Worm (Caenorhabditis elegans) whole organism, late embryonic: ENCODE measurements around the gene R102.8.

Experiments used
- C08G9.2 ChIP-seq: sonication (generic microtip); optimal IDR thresholded peaks from 2 replicates; lab custom pipeline; 2016; ENCODE audit warnings: mild to moderate bottlenecking, missing genetic modification characterization, moderate library complexity, missing compliant biosample characterization
- F13H6.1 ChIP-seq: sonication (generic microtip); optimal IDR thresholded peaks from 2 replicates; lab custom pipeline; 2016; ENCODE audit warnings: missing genetic modification characterization, missing compliant biosample characterization
- K09A11.1 ChIP-seq: sonication (generic microtip); optimal IDR thresholded peaks from 2 replicates; lab custom pipeline; 2017; ENCODE audit warnings: antibody characterized with exemption, mild to moderate bottlenecking, missing genetic modification characterization, missing compliant biosample characterization; ENCODE audit not compliant: insufficient read depth
- T23F11.4 ChIP-seq: fragments of 200-800 bp; sonication (Bioruptor generic); optimal IDR thresholded peaks from 2 replicates; lab custom pipeline; 2018; ENCODE audit warnings: mild to moderate bottlenecking, missing genetic modification characterization, missing compliant biosample characterization
- Y22D7AL.16 ChIP-seq: sonication (generic microtip); optimal IDR thresholded peaks from 2 replicates; lab custom pipeline; 2016; ENCODE audit warnings: missing genetic modification characterization, missing compliant biosample characterization
- ahr-1 ChIP-seq: sonication (generic microtip); optimal IDR thresholded peaks from 2 replicates; lab custom pipeline; 2016; ENCODE audit warnings: missing genetic modification characterization, missing compliant biosample characterization
- ceh-14 ChIP-seq: sonication (generic microtip); optimal IDR thresholded peaks from 2 replicates; lab custom pipeline; 2016; ENCODE audit warnings: missing genotype, missing genetic modification characterization, missing compliant biosample characterization
- ceh-22 ChIP-seq: sonication (generic microtip); optimal IDR thresholded peaks from 2 replicates; lab custom pipeline; 2017; ENCODE audit warnings: missing biosample characterization, missing genetic modification characterization
- ceh-31 ChIP-seq: sonication (generic microtip); optimal IDR thresholded peaks from 2 replicates; lab custom pipeline; 2016; ENCODE audit warnings: missing genetic modification characterization, missing compliant biosample characterization
- ceh-45 ChIP-seq: fragments of 200-800 bp; sonication (Bioruptor generic); IDR thresholded peaks from 2 replicates; pipeline ENCODE4 v1.3.6; 2022; ENCODE audit warnings: missing genetic modification reagents, missing genetic modification characterization, missing compliant biosample characterization
- ceh-6 ChIP-seq: fragments of 200-800 bp; sonication (Bioruptor generic); optimal IDR thresholded peaks from 2 replicates; lab custom pipeline; 2018; ENCODE audit warnings: mild to moderate bottlenecking, missing genetic modification characterization, missing compliant biosample characterization
- ceh-9 ChIP-seq: sonication (generic microtip); optimal IDR thresholded peaks from 2 replicates; lab custom pipeline; 2016; ENCODE audit warnings: mild to moderate bottlenecking, missing genetic modification characterization, inconsistent platforms, missing compliant biosample characterization
- ets-4 ChIP-seq: sonication (generic microtip); optimal IDR thresholded peaks from 2 replicates; lab custom pipeline; 2016; ENCODE audit warnings: missing genetic modification characterization, missing compliant biosample characterization
- hlh-13 ChIP-seq: fragments of 200-800 bp; sonication (Bioruptor generic); optimal IDR thresholded peaks from 2 replicates; lab custom pipeline; 2018; ENCODE audit warnings: mild to moderate bottlenecking, missing genetic modification characterization, missing compliant biosample characterization
- hlh-15 ChIP-seq: sonication (generic microtip); optimal IDR thresholded peaks from 2 replicates; lab custom pipeline; 2016; ENCODE audit warnings: missing genetic modification characterization, missing compliant biosample characterization
- hlh-30 ChIP-seq: sonication (generic microtip); optimal IDR thresholded peaks from 2 replicates; lab custom pipeline; 2017; ENCODE audit warnings: antibody characterized with exemption, missing genetic modification characterization, missing compliant biosample characterization; ENCODE audit not compliant: insufficient read depth
- lin-11 ChIP-seq: fragments of 200-800 bp; sonication (Bioruptor generic); optimal IDR thresholded peaks from 2 replicates; lab custom pipeline; 2018; ENCODE audit warnings: mild to moderate bottlenecking, missing genetic modification characterization, missing compliant biosample characterization
- madf-2 ChIP-seq: sonication (generic microtip); optimal IDR thresholded peaks from 2 replicates; lab custom pipeline; 2017; ENCODE audit warnings: missing genetic modification characterization, missing compliant biosample characterization
- nfya-1 ChIP-seq: sonication (generic microtip); optimal IDR thresholded peaks from 2 replicates; lab custom pipeline; 2017; ENCODE audit warnings: missing genetic modification characterization, mild to moderate bottlenecking, missing compliant biosample characterization, antibody characterized with exemption, moderate library complexity
- nhr-11 ChIP-seq: fragments of 150-350 bp; optimal IDR thresholded peaks from 2 replicates; lab custom pipeline; 2014; ENCODE audit warnings: missing biosample characterization, missing genetic modification characterization
- nhr-232 ChIP-seq: sonication (generic microtip); optimal IDR thresholded peaks from 2 replicates; lab custom pipeline; 2016; ENCODE audit warnings: missing genetic modification characterization, missing compliant biosample characterization
- npax-4 ChIP-seq: sonication (generic microtip); optimal IDR thresholded peaks from 2 replicates; lab custom pipeline; 2016; ENCODE audit warnings: missing genetic modification characterization, missing compliant biosample characterization
- odd-2 ChIP-seq: sonication (generic microtip); optimal IDR thresholded peaks from 2 replicates; lab custom pipeline; 2017; ENCODE audit warnings: antibody characterized with exemption, mild to moderate bottlenecking, missing genetic modification characterization, missing compliant biosample characterization
- pag-3 ChIP-seq: sonication (generic microtip); optimal IDR thresholded peaks from 2 replicates; lab custom pipeline; 2016; ENCODE audit warnings: missing compliant biosample characterization, missing genetic modification characterization, borderline replicate concordance
- pat-9 ChIP-seq: fragments of 200-800 bp; sonication (Bioruptor generic); optimal IDR thresholded peaks from 2 replicates; lab custom pipeline; 2018; ENCODE audit warnings: mild to moderate bottlenecking, missing genetic modification characterization, moderate library complexity, missing compliant biosample characterization
- pax-1 ChIP-seq: fragments of 150-350 bp; optimal IDR thresholded peaks from 2 replicates; lab custom pipeline; 2014; ENCODE audit warnings: missing biosample characterization, missing genetic modification characterization
- pha-4 ChIP-seq: fragments of 150-350 bp; optimal IDR thresholded peaks from 2 replicates; lab custom pipeline; 2018; ENCODE audit warnings: missing biosample characterization, missing genetic modification reagents, missing genetic modification characterization
- pros-1 ChIP-seq: fragments of 150-350 bp; optimal IDR thresholded peaks from 2 replicates; lab custom pipeline; 2014; ENCODE audit warnings: missing biosample characterization, missing genetic modification reagents, missing genetic modification characterization
- ref-2 ChIP-seq: sonication (generic microtip); optimal IDR thresholded peaks from 2 replicates; lab custom pipeline; 2016; ENCODE audit warnings: missing genetic modification characterization, missing compliant biosample characterization
- sox-2 ChIP-seq: fragments of 200-800 bp; sonication (Bioruptor generic); IDR thresholded peaks from 2 replicates; pipeline ENCODE4 v1.3.6; 2022; ENCODE audit warnings: missing genetic modification reagents, missing genetic modification characterization, missing compliant biosample characterization
- sox-4 ChIP-seq: sonication (generic microtip); optimal IDR thresholded peaks from 2 replicates; lab custom pipeline; 2017; ENCODE audit warnings: mild to moderate bottlenecking, missing genetic modification characterization, inconsistent platforms, missing compliant biosample characterization
- tbx-7 ChIP-seq: sonication (generic microtip); optimal IDR thresholded peaks from 2 replicates; lab custom pipeline; 2016; ENCODE audit warnings: missing genotype, missing genetic modification characterization, missing compliant biosample characterization
- unc-86 ChIP-seq: sonication (generic microtip); optimal IDR thresholded peaks from 2 replicates; lab custom pipeline; 2016; ENCODE audit warnings: missing genetic modification characterization, missing compliant biosample characterization
- ztf-16 ChIP-seq: sonication (generic microtip); optimal IDR thresholded peaks from 2 replicates; lab custom pipeline; 2017; ENCODE audit warnings: missing genetic modification characterization, missing compliant biosample characterization

Gene R102.8

ce11 chrIV:10718075-10718474 is 28.0 kb upstream of the R102.8 start:
- TF ChIP-seq sox-2: no peak
- peak; percentile 38 for TF ChIP-seq hlh-30

ce11 chrIV:10716348-10716747 is 26.3 kb upstream of the R102.8 start, which contains the start of gene ncx-3:
TSS of gene ncx-3 (plus strand) at chrIV:10716648.
- TF ChIP-seq ztf-16 (tag; lab: Kevin White, UChicago): no peak
- no peak for TF ChIP-seq odd-2 (tag; lab: Kevin White, UChicago)
- TF ChIP-seq nhr-11 (tag; lab: Kevin White, UChicago): no peak
- no peak for TF ChIP-seq ahr-1 (tag; lab: Kevin White, UChicago)
- TF ChIP-seq tbx-7 (tag; lab: Kevin White, UChicago): no peak
- TF ChIP-seq ref-2: no peak
- no peak for TF ChIP-seq F13H6.1 (tag; lab: Kevin White, UChicago)
- TF ChIP-seq ceh-31 (tag; lab: Kevin White, UChicago): no peak

DNA sequence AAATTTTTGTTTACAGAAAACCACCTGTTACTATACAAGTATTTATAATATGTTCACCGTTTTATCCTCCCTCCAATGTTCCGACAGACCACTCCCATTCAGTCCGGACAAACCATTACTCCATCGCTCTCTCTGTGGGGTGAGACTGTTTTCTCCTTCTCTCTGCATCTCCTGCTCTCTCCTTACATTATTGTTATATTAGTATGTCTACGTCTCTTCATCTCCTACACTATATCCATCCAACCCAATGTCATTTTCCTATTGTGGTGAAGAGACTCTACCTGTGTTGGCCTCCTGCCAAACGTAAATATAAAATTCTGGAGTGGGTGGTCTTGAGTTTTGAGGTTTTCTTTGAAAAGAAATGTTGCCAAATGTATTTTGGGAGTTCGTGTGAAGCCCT is 24.6 kb upstream of the R102.8 start:
- peak; percentile 21 for TF ChIP-seq nfya-1 (tag; lab: Kevin White, UChicago)
- no peak for TF ChIP-seq ceh-45 (GFP tag; lab: Robert Waterston, UW)
- no peak for TF ChIP-seq tbx-7 (tag; lab: Kevin White, UChicago)
- peak; percentile 8 for TF ChIP-seq ceh-31 (tag; lab: Kevin White, UChicago)
- TF ChIP-seq ceh-22 (tag; lab: Kevin White, UChicago): no peak
- no peak for TF ChIP-seq Y22D7AL.16 (tag; lab: Kevin White, UChicago)

- TF ChIP-seq unc-86 (no peak), pag-3 (tag; lab: Kevin White, UChicago) (no peak), C08G9.2 (tag; lab: Kevin White, UChicago) (no peak), madf-2 (tag; lab: Kevin White, UChicago) (no peak)
Measured at ce11 chrIV:10711729-10712128, 21.7 kb upstream of the R102.8 start, which contains the start of gene glb-21. TSS of gene glb-21 (minus strand) at chrIV:10711794.

ce11 chrIV:10706090-10706489 is 16.1 kb upstream of the R102.8 start, which contains the start of gene R102.6:
TSS of gene R102.6 (minus strand) at chrIV:10706190.
- TF ChIP-seq ets-4 (tag; lab: Kevin White, UChicago) (no peak), C08G9.2 (tag; lab: Kevin White, UChicago) (no peak), pha-4 (tag; lab: Kevin White, UChicago) (no peak), ceh-6 (no peak), pag-3 (tag; lab: Kevin White, UChicago) (no peak), ceh-9 (no peak), lin-11 (tag; lab: Kevin White, UChicago) (no peak), pax-1 (tag; lab: Kevin White, UChicago) (no peak), hlh-13 (GFP tag; lab: Kevin White, UChicago) (no peak), T23F11.4 (no peak), sox-4 (tag; lab: Kevin White, UChicago) (no peak), odd-2 (tag; lab: Kevin White, UChicago) (no peak), ztf-16 (tag; lab: Kevin White, UChicago) (no peak), K09A11.1 (tag; lab: Kevin White, UChicago) (no peak), pat-9 (tag; lab: Kevin White, UChicago) (no peak), tbx-7 (tag; lab: Kevin White, UChicago) (no peak), nhr-232 (tag; lab: Kevin White, UChicago) (no peak), npax-4 (tag; lab: Kevin White, UChicago) (no peak)

DNA sequence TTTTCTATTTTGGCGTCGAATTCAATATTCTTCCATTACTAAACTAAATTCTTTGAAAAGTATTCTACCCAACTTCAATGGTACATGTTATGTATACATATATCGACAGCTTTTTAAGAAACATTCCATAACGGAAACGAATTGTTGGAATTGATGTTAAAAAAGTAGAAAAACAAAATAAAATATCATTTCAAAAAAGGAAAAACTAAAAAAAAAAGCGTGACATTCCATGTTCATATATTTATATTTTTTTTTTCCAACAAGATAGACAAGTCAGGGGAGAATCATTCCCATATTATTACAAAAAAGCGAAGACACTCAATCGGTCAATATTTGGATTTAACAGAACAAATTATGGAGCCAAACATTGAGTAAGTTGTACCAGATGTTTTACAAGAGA is 15.1 kb upstream of the R102.8 start, which contains the start of gene R102.10:
R102.10 (plus strand) TSS at position 301 of the 400 bp plus-strand sequence.
- TF ChIP-seq pros-1: no peak
- TF ChIP-seq hlh-15 (tag; lab: Kevin White, UChicago): no peak
- TF ChIP-seq ceh-14 (tag; lab: Kevin White, UChicago): no peak
- TF ChIP-seq tbx-7 (tag; lab: Kevin White, UChicago): no peak
